ENCODE assay signal across 1 fruit fly cellular context in genomic region chr3L:17791495-17791894, dm6.
TF ChIP-seq lines count a peak whose summit lies in the region.

No protein-coding gene starts in this region.

TF ChIP-seq in whole organism, embryonic, 481 proteins besides CTCF, POLR2A, EP300 and RAD21 (continued from another document):
- TF ChIP-seq CG7271 (tag; optimal IDR thresholded peaks at IDR 0.05; lab: Kevin White, UChicago) (no peak), NFAT (GFP tag; IDR thresholded peaks at IDR 0.05; lab: Robert Waterston, UW) (no peak), CG7963 (GFP tag; IDR thresholded peaks at IDR 0.05; lab: Robert Waterston, UW; ENCODE audit: partially characterized antibody) (no peak), CG14014 (GFP tag; IDR thresholded peaks at IDR 0.05; lab: Robert Waterston, UW) (no peak), tx (GFP tag; optimal IDR thresholded peaks at IDR 0.05; lab: Kevin White, UChicago) (no peak), Meics (GFP tag; optimal IDR thresholded peaks at IDR 0.05; lab: Kevin White, UChicago) (peak; percentile 81), wek (GFP tag; optimal IDR thresholded peaks at IDR 0.05; lab: Kevin White, UChicago) (no peak), CG12299 (tag; optimal IDR thresholded peaks at IDR 0.05; lab: Kevin White, UChicago) (peak; percentile 53), CG6813 (GFP tag; optimal IDR thresholded peaks at IDR 0.05; lab: Kevin White, UChicago) (peak; percentile 79), ash1 (GFP tag; optimal IDR thresholded peaks at IDR 0.05; lab: Kevin White, UChicago) (peak; percentile 18), bowl (GFP tag; IDR thresholded peaks at IDR 0.05; lab: Robert Waterston, UW) (no peak), MESR4 (GFP tag; optimal IDR thresholded peaks at IDR 0.05; lab: Kevin White, UChicago) (no peak), CrebB (tag; optimal IDR thresholded peaks at IDR 0.05; lab: Kevin White, UChicago) (peak; percentile 46), CG10543 (GFP tag; optimal IDR thresholded peaks at IDR 0.05; lab: Kevin White, UChicago) (peak; percentile 78), ato (GFP tag; IDR thresholded peaks at IDR 0.05; lab: Robert Waterston, UW; ENCODE audit: partially characterized antibody) (no peak), grn (GFP tag; optimal IDR thresholded peaks at IDR 0.05; lab: Kevin White, UChicago) (no peak), Sry-β (GFP tag; optimal IDR thresholded peaks at IDR 0.05; lab: Kevin White, UChicago) (no peak), stwl (tag; optimal IDR thresholded peaks at IDR 0.05; lab: Kevin White, UChicago) (no peak), zf30C (GFP tag; optimal IDR thresholded peaks at IDR 0.05; lab: Kevin White, UChicago) (no peak), CG42726 (GFP tag; IDR thresholded peaks at IDR 0.05; lab: Robert Waterston, UW; ENCODE audit: partially characterized antibody) (no peak), Hand (GFP tag; optimal IDR thresholded peaks at IDR 0.05; lab: Kevin White, UChicago) (peak; percentile 49), oc (tag; optimal IDR thresholded peaks at IDR 0.05; lab: Kevin White, UChicago) (no peak), ham (GFP tag; IDR thresholded peaks at IDR 0.05; lab: Robert Waterston, UW) (no peak), Fer3 (tag; optimal IDR thresholded peaks at IDR 0.05; lab: Kevin White, UChicago) (peak; percentile 81), CG3838 (GFP tag; optimal IDR thresholded peaks at IDR 0.05; lab: Kevin White, UChicago) (no peak), lab (GFP tag; optimal IDR thresholded peaks at IDR 0.05; lab: Kevin White, UChicago) (peak; percentile 94), ro (GFP tag; IDR thresholded peaks at IDR 0.05; lab: Robert Waterston, UW) (no peak), Hmr (GFP tag; optimal IDR thresholded peaks at IDR 0.05; lab: Kevin White, UChicago) (peak; percentile 87), Hr51 (GFP tag; optimal IDR thresholded peaks at IDR 0.05; lab: Kevin White, UChicago) (no peak), CG11247 (GFP tag; IDR thresholded peaks at IDR 0.05; lab: Robert Waterston, UW) (peak; percentile 49; the same call in 1 of the 2 replicates), Aef1 (GFP tag; IDR thresholded peaks at IDR 0.05; lab: Robert Waterston, UW) (no peak), her (GFP tag; optimal IDR thresholded peaks at IDR 0.05; lab: Kevin White, UChicago) (no peak), caup (GFP tag; optimal IDR thresholded peaks at IDR 0.05; lab: Kevin White, UChicago; ENCODE audit: severe bottlenecking) (peak; percentile 85), Eip74EF (GFP tag; optimal IDR thresholded peaks at IDR 0.05; lab: Kevin White, UChicago) (no peak), CG13894 (tag; optimal IDR thresholded peaks at IDR 0.05; lab: Kevin White, UChicago) (no peak), CG10267 (tag; optimal IDR thresholded peaks at IDR 0.05; lab: Kevin White, UChicago) (no peak), CG6654 (GFP tag; optimal IDR thresholded peaks at IDR 0.05; lab: Kevin White, UChicago) (no peak), CG7839 (tag; optimal IDR thresholded peaks at IDR 0.05; lab: Kevin White, UChicago) (no peak), schlank (tag; optimal IDR thresholded peaks at IDR 0.05; lab: Kevin White, UChicago) (peak; percentile 69), HHEX (GFP tag; optimal IDR thresholded peaks at IDR 0.05; lab: Kevin White, UChicago) (peak; percentile 70), Jarid2 (GFP tag; optimal IDR thresholded peaks at IDR 0.05; lab: Kevin White, UChicago) (peak; percentile 2), CG16779 (GFP tag; IDR thresholded peaks at IDR 0.05; lab: Robert Waterston, UW) (no peak), CG2889 (GFP tag; IDR thresholded peaks at IDR 0.05; lab: Robert Waterston, UW) (no peak), D19B (GFP tag; optimal IDR thresholded peaks at IDR 0.05; lab: Kevin White, UChicago) (peak; percentile 39), Atf3 (GFP tag; optimal IDR thresholded peaks at IDR 0.05; lab: Kevin White, UChicago) (no peak), slp2 (GFP tag; optimal IDR thresholded peaks at IDR 0.05; lab: Kevin White, UChicago) (no peak), PHDP (tag; optimal IDR thresholded peaks at IDR 0.05; lab: Kevin White, UChicago) (no peak), Hey (tag; optimal IDR thresholded peaks at IDR 0.05; lab: Kevin White, UChicago) (peak; percentile 13), CG10209 (GFP tag; optimal IDR thresholded peaks at IDR 0.05; lab: Kevin White, UChicago) (peak; percentile 57), CG6689 (GFP tag; IDR thresholded peaks at IDR 0.05; lab: Robert Waterston, UW) (no peak), B-H2 (GFP tag; optimal IDR thresholded peaks at IDR 0.05; lab: Kevin White, UChicago) (peak; percentile 80), CG9817 (tag; optimal IDR thresholded peaks at IDR 0.05; lab: Kevin White, UChicago) (peak; percentile 42), peb (GFP tag; IDR thresholded peaks at IDR 0.05; lab: Robert Waterston, UW) (no peak), CG7786 (GFP tag; optimal IDR thresholded peaks at IDR 0.05; lab: Kevin White, UChicago) (no peak), sob (GFP tag; IDR thresholded peaks at IDR 0.05; lab: Robert Waterston, UW) (no peak), CG3281 (GFP tag; optimal IDR thresholded peaks at IDR 0.05; lab: Kevin White, UChicago) (peak; percentile 88), bab2 (GFP tag; optimal IDR thresholded peaks at IDR 0.05; lab: Kevin White, UChicago) (peak; percentile 1), org-1 (GFP tag; optimal IDR thresholded peaks at IDR 0.05; lab: Kevin White, UChicago) (peak; percentile 12), Ravus (GFP tag; IDR thresholded peaks at IDR 0.05; lab: Robert Waterston, UW) (no peak), wor (GFP tag; IDR thresholded peaks at IDR 0.05; lab: Robert Waterston, UW) (no peak), bcd (GFP tag; optimal IDR thresholded peaks at IDR 0.05; lab: Kevin White, UChicago) (peak; percentile 3), pb (GFP tag; optimal IDR thresholded peaks at IDR 0.05; lab: Kevin White, UChicago) (no peak), nerfin-2 (GFP tag; IDR thresholded peaks at IDR 0.05; lab: Robert Waterston, UW; ENCODE audit: partially characterized antibody) (no peak), NfI (GFP tag; optimal IDR thresholded peaks at IDR 0.05; lab: Kevin White, UChicago) (no peak), Adf1 (GFP tag; IDR thresholded peaks at IDR 0.05; lab: Robert Waterston, UW) (peak; percentile 50; the same call in 1 of the 2 replicates), ab (GFP tag; optimal IDR thresholded peaks at IDR 0.05; lab: Kevin White, UChicago) (no peak), exex (tag; optimal IDR thresholded peaks at IDR 0.05; lab: Kevin White, UChicago) (peak; percentile 34), luna (GFP tag; optimal IDR thresholded peaks at IDR 0.05; lab: Kevin White, UChicago) (peak; percentile 11), CG18476 (GFP tag; optimal IDR thresholded peaks at IDR 0.05; lab: Kevin White, UChicago) (no peak), Ssrp (tag; optimal IDR thresholded peaks at IDR 0.05; lab: Kevin White, UChicago) (no peak), CG43689 (GFP tag; IDR thresholded peaks at IDR 0.05; lab: Robert Waterston, UW) (no peak), pros (GFP tag; optimal IDR thresholded peaks at IDR 0.05; lab: Kevin White, UChicago) (no peak), ssp (GFP tag; IDR thresholded peaks at IDR 0.05; lab: Robert Waterston, UW) (no peak), CG1233 (GFP tag; optimal IDR thresholded peaks at IDR 0.05; lab: Kevin White, UChicago) (peak; percentile 40), CG9797 (GFP tag; optimal IDR thresholded peaks at IDR 0.05; lab: Kevin White, UChicago) (no peak), Rx (GFP tag; IDR thresholded peaks at IDR 0.05; lab: Robert Waterston, UW) (no peak), esg (GFP tag; conservative IDR thresholded peaks at IDR 0.05; lab: Robert Waterston, UW) (no peak), stc (GFP tag; IDR thresholded peaks at IDR 0.05; lab: Robert Waterston, UW) (no peak), CG10147 (GFP tag; optimal IDR thresholded peaks at IDR 0.05; lab: Kevin White, UChicago) (no peak), slou (GFP tag; optimal IDR thresholded peaks at IDR 0.05; lab: Kevin White, UChicago) (peak; percentile 2), CG1647 (GFP tag; optimal IDR thresholded peaks at IDR 0.05; lab: Kevin White, UChicago) (no peak), CG13624 (GFP tag; optimal IDR thresholded peaks at IDR 0.05; lab: Kevin White, UChicago) (no peak), Fer2 (tag; optimal IDR thresholded peaks at IDR 0.05; lab: Kevin White, UChicago) (peak; percentile 52), CG17385 (GFP tag; optimal IDR thresholded peaks at IDR 0.05; lab: Kevin White, UChicago) (peak; percentile 24), CG9727 (GFP tag; optimal IDR thresholded peaks at IDR 0.05; lab: Kevin White, UChicago) (peak; percentile 7), disco-r (GFP tag; optimal IDR thresholded peaks at IDR 0.05; lab: Kevin White, UChicago) (no peak)
